Worm (Caenorhabditis elegans) whole organism, L4 larva: ENCODE measurements around the gene Y7A9D.1.

Experiments used
- Y105C5A.15 ChIP-seq: fragments of 200-800 bp; sonication (Bioruptor generic); IDR thresholded peaks from 2 replicates; pipeline ENCODE4 v1.3.6; 2022; ENCODE audit warnings: missing genetic modification characterization, missing compliant biosample characterization
- Y5F2A.4 ChIP-seq: fragments of 200-800 bp; sonication (Bioruptor generic); optimal IDR thresholded peaks from 2 replicates; lab custom pipeline; 2018; ENCODE audit warnings: mild to moderate bottlenecking, missing genetic modification characterization, missing compliant biosample characterization
- ZK546.5 ChIP-seq, 2 experiments: sonication (generic microtip); optimal IDR thresholded peaks; 2 replicates each; lab custom pipeline; 2017; ENCODE audit warnings: missing biosample characterization in 2 of 2, missing genetic modification characterization in 2 of 2
- aha-1 ChIP-seq: fragments of 150-350 bp; peaks from one replicate; lab custom pipeline; 2014; ENCODE audit warnings: missing biosample characterization, missing genetic modification characterization
- aly-2 ChIP-seq: sonication (generic microtip); optimal IDR thresholded peaks from 2 replicates; lab custom pipeline; 2018; ENCODE audit warnings: missing biosample characterization, missing genetic modification characterization
- ama-1 ChIP-seq: fragments of 150-350 bp; optimal IDR thresholded peaks from 2 replicates; lab custom pipeline; 2014; ENCODE audit warnings: inconsistent platforms, mixed read lengths
- attf-4 ChIP-seq: sonication (generic microtip); optimal IDR thresholded peaks from 3 replicates; lab custom pipeline; 2017; ENCODE audit warnings: missing biosample characterization, missing genetic modification characterization
- ceh-20 ChIP-seq: fragments of 200-800 bp; sonication (Bioruptor generic); IDR thresholded peaks from 2 replicates; pipeline ENCODE4 v1.3.6; 2022; ENCODE audit warnings: missing genetic modification reagents, missing genetic modification characterization, missing compliant biosample characterization
- ceh-32 ChIP-seq: sonication (generic microtip); optimal IDR thresholded peaks from 2 replicates; lab custom pipeline; 2016; ENCODE audit warnings: mild to moderate bottlenecking, missing genetic modification characterization, missing compliant biosample characterization; ENCODE audit not compliant: poor library complexity
- ceh-62 ChIP-seq: sonication (generic microtip); optimal IDR thresholded peaks from 2 replicates; lab custom pipeline; 2017; ENCODE audit warnings: missing biosample characterization, missing genetic modification characterization
- ces-1 ChIP-seq: fragments of 150-350 bp; sonication (generic microtip); optimal IDR thresholded peaks from 4 replicates; lab custom pipeline; 2014; ENCODE audit warnings: missing biosample characterization, missing genetic modification reagents, missing genetic modification characterization
- ctbp-1 ChIP-seq: fragments of 200-800 bp; sonication (Bioruptor generic); IDR thresholded peaks from 2 replicates; pipeline ENCODE4 v1.3.6; 2022; ENCODE audit warnings: missing genetic modification reagents, missing genetic modification characterization, missing compliant biosample characterization
- daf-16 ChIP-seq, 3 experiments: sonication (generic microtip); optimal IDR thresholded peaks; 2 replicates each; lab custom pipeline; 2016 to 2017; ENCODE audit warnings: missing genetic modification characterization in 3 of 3, missing genetic modification reagents in 3 of 3, mild to moderate bottlenecking in 2 of 3, missing compliant biosample characterization in 2 of 3, missing biosample characterization in 1 of 3, moderate library complexity in 1 of 3
- dmd-9 ChIP-seq: fragments of 200-800 bp; sonication (Bioruptor generic); IDR thresholded peaks from 2 replicates; pipeline ENCODE4 v1.3.6; 2022; ENCODE audit warnings: missing genetic modification reagents, missing genetic modification characterization, missing compliant biosample characterization
- duxl-1 ChIP-seq: sonication (generic microtip); optimal IDR thresholded peaks from 2 replicates; lab custom pipeline; 2016; ENCODE audit warnings: mild to moderate bottlenecking, missing genetic modification characterization, moderate library complexity, missing compliant biosample characterization; ENCODE audit not compliant: poor library complexity
- hmg-1.1 ChIP-seq: fragments of 200-800 bp; sonication (Bioruptor generic); IDR thresholded peaks from 2 replicates; pipeline ENCODE4 v1.3.6; 2022; ENCODE audit warnings: missing genetic modification reagents, missing genetic modification characterization, missing compliant biosample characterization
- lin-1 ChIP-seq: fragments of 200-800 bp; sonication (Bioruptor generic); IDR thresholded peaks from 2 replicates; pipeline ENCODE4 v1.3.6; 2022; ENCODE audit warnings: missing genetic modification reagents, missing genetic modification characterization, missing compliant biosample characterization
- lin-13 ChIP-seq: fragments of 150-350 bp; optimal IDR thresholded peaks from 2 replicates; lab custom pipeline; 2014; ENCODE audit warnings: missing biosample characterization, missing genetic modification reagents, missing genetic modification characterization
- lin-15B ChIP-seq: fragments of 150-350 bp; sonication (generic microtip); optimal IDR thresholded peaks from 3 replicates; lab custom pipeline; 2014; ENCODE audit warnings: missing biosample characterization, missing genetic modification characterization
- lir-3 ChIP-seq: sonication (generic microtip); optimal IDR thresholded peaks from 2 replicates; lab custom pipeline; 2016; ENCODE audit warnings: mild to moderate bottlenecking, missing genetic modification characterization, missing compliant biosample characterization
- lsy-2 ChIP-seq, 2 experiments: fragments of 150-350 bp in 1 of 2; sonication (generic microtip) in 1 of 2; optimal IDR thresholded peaks; 2 replicates each; lab custom pipeline; 2014 to 2017; ENCODE audit warnings: missing biosample characterization in 2 of 2, missing genetic modification characterization in 2 of 2
- madf-5 ChIP-seq, 2 experiments: fragments of 200-800 bp; sonication (Bioruptor generic); IDR thresholded peaks; 2 replicates each; pipeline ENCODE4 v1.3.6; 2022; ENCODE audit warnings: missing compliant biosample characterization in 2 of 2, missing genetic modification characterization in 2 of 2
- madf-9 ChIP-seq: fragments of 200-800 bp; sonication (Bioruptor generic); conservative IDR thresholded peaks from 2 replicates; pipeline ENCODE4 v1.3.6; 2022; ENCODE audit warnings: missing genetic modification reagents, missing genetic modification characterization, missing compliant biosample characterization
- mes-2 ChIP-seq: sonication (generic microtip); optimal IDR thresholded peaks from 2 replicates; lab custom pipeline; 2016; ENCODE audit warnings: missing genotype, mild to moderate bottlenecking, missing genetic modification characterization, missing compliant biosample characterization; ENCODE audit not compliant: poor library complexity, severe bottlenecking
- nhr-11 ChIP-seq: fragments of 150-350 bp; optimal IDR thresholded peaks from 2 replicates; lab custom pipeline; 2014; ENCODE audit warnings: missing biosample characterization, missing genetic modification characterization
- nhr-25 ChIP-seq: sonication (generic microtip); optimal IDR thresholded peaks from 2 replicates; lab custom pipeline; 2017; ENCODE audit warnings: missing genetic modification characterization, mild to moderate bottlenecking, missing compliant biosample characterization, antibody characterized with exemption, moderate library complexity, borderline replicate concordance; ENCODE audit not compliant: insufficient read depth
- nhr-41 ChIP-seq: fragments of 200-800 bp; sonication (Bioruptor generic); IDR thresholded peaks from 2 replicates; pipeline ENCODE4 v1.3.6; 2022; ENCODE audit warnings: missing genetic modification reagents, missing genetic modification characterization, missing compliant biosample characterization
- nhr-42 ChIP-seq: fragments of 200-800 bp; sonication (Bioruptor generic); IDR thresholded peaks from 2 replicates; pipeline ENCODE4 v1.3.6; 2022; ENCODE audit warnings: missing genetic modification characterization, missing compliant biosample characterization
- nhr-6 ChIP-seq: fragments of 150-350 bp; optimal IDR thresholded peaks from 2 replicates; lab custom pipeline; 2014; ENCODE audit warnings: missing biosample characterization, missing genetic modification characterization
- php-3 ChIP-seq: fragments of 200-800 bp; sonication (Bioruptor generic); IDR thresholded peaks from 2 replicates; pipeline ENCODE4 v1.3.6; 2022; ENCODE audit warnings: missing genetic modification reagents, missing genetic modification characterization, missing compliant biosample characterization
- saeg-2 ChIP-seq: fragments of 200-800 bp; sonication (Bioruptor generic); IDR thresholded peaks from 2 replicates; pipeline ENCODE4 v1.3.6; 2022; ENCODE audit warnings: missing genetic modification reagents, missing genetic modification characterization, missing compliant biosample characterization
- set-16 ChIP-seq: fragments of 200-800 bp; sonication (Bioruptor generic); IDR thresholded peaks from 2 replicates; pipeline ENCODE4 v1.3.6; 2022; ENCODE audit warnings: missing genetic modification reagents, missing genetic modification characterization, missing compliant biosample characterization
- snpc-1.2 ChIP-seq: fragments of 200-800 bp; sonication (Bioruptor generic); IDR thresholded peaks from 2 replicates; pipeline ENCODE4 v1.3.6; 2022; ENCODE audit warnings: missing genetic modification reagents, missing genetic modification characterization, missing compliant biosample characterization
- spr-3 ChIP-seq: fragments of 200-800 bp; sonication (Bioruptor generic); optimal IDR thresholded peaks from 2 replicates; lab custom pipeline; 2018; ENCODE audit warnings: mild to moderate bottlenecking, missing genetic modification characterization, missing compliant biosample characterization
- tra-1 ChIP-seq: fragments of 200-800 bp; sonication (Bioruptor generic); IDR thresholded peaks from 2 replicates; pipeline ENCODE4 v1.3.6; 2022; ENCODE audit warnings: missing genetic modification reagents, missing genetic modification characterization, missing compliant biosample characterization
- unc-130 ChIP-seq: sonication (generic microtip); optimal IDR thresholded peaks from 2 replicates; lab custom pipeline; 2016; ENCODE audit warnings: missing genetic modification reagents, missing genetic modification characterization, missing compliant biosample characterization
- unc-39 ChIP-seq: sonication (generic microtip); optimal IDR thresholded peaks from 2 replicates; lab custom pipeline; 2017; ENCODE audit warnings: missing biosample characterization, missing genetic modification characterization
- unc-62 ChIP-seq, 3 experiments: fragments of 150-350 bp in 1 of 3; sonication (generic microtip); optimal IDR thresholded peaks in 2 of 3; peaks in 1 of 3; 1 replicate in 1 of 3; 2 replicates in 2 of 3; lab custom pipeline; 2014 to 2017; ENCODE audit warnings: missing biosample characterization in 3 of 3, missing genetic modification characterization in 3 of 3, missing genetic modification reagents in 3 of 3, missing genotype in 1 of 3
- zfp-2 ChIP-seq: sonication (generic microtip); optimal IDR thresholded peaks from 2 replicates; lab custom pipeline; 2016; ENCODE audit warnings: mild to moderate bottlenecking, missing genetic modification characterization, missing compliant biosample characterization
- zip-11 ChIP-seq: fragments of 200-800 bp; sonication (Bioruptor generic); IDR thresholded peaks from 2 replicates; pipeline ENCODE4 v1.3.6; 2022; ENCODE audit warnings: missing genetic modification characterization, missing compliant biosample characterization

The Y7A9D.1 gene

ce11 chrIV:16388136-16388635 is 6.2 kb upstream of the Y7A9D.1 start (continued):
- peak; percentile 39; the same call in 1 of the 2 replicates for TF ChIP-seq ctbp-1

ce11 chrIV:16384665-16385064 is 2.6 kb upstream of the Y7A9D.1 start:
- TF ChIP-seq aly-2 (no peak), hmg-1.1 (GFP tag; lab: Robert Waterston, UW) (no peak), zip-11 (GFP tag; lab: Robert Waterston, UW) (no peak), duxl-1 (no peak), nhr-42 (no peak), snpc-1.2 (GFP tag; lab: Robert Waterston, UW) (peak; percentile 64; the same call in 1 of the 2 replicates), set-16 (peak; percentile 48), daf-16 (GFP tag; optimal IDR thresholded peaks at IDR 0.05; lab: Kevin White, UChicago) (no peak), daf-16 (tag; optimal IDR thresholded peaks at IDR 0.05; lab: Kevin White, UChicago) (no peak), Y105C5A.15 (GFP tag; lab: Robert Waterston, UW) (no peak), attf-4 (tag; lab: Kevin White, UChicago) (no peak), ama-1 (no peak), Y5F2A.4 (GFP tag; lab: Kevin White, UChicago) (no peak), lin-13 (no peak)

ce11 chrIV:16380937-16381336 is 1.1 kb downstream of the Y7A9D.1 start:
- TF ChIP-seq aly-2 (no peak), mes-2 (tag; lab: Kevin White, UChicago) (no peak), ceh-62 (tag; lab: Kevin White, UChicago) (no peak), lir-3 (tag; lab: Kevin White, UChicago) (no peak), attf-4 (tag; lab: Kevin White, UChicago) (no peak), tra-1 (GFP tag; lab: Robert Waterston, UW) (no peak), dmd-9 (GFP tag; lab: Robert Waterston, UW) (no peak), lin-15B (tag; lab: Kevin White, UChicago) (no peak), unc-130 (GFP tag; lab: Kevin White, UChicago) (no peak), lsy-2 (tag; optimal IDR thresholded peaks at IDR 0.05; lab: Kevin White, UChicago) (no peak), unc-39 (tag; lab: Kevin White, UChicago) (no peak), madf-5 (GFP tag; IDR thresholded peaks at IDR 0.05; lab: Robert Waterston, UW) (no peak), nhr-25 (tag; lab: Kevin White, UChicago) (no peak), madf-9 (GFP tag; lab: Robert Waterston, UW) (no peak), spr-3 (GFP tag; lab: Kevin White, UChicago) (no peak)

- TF ChIP-seq zfp-2 (tag; lab: Kevin White, UChicago) (no peak), ceh-62 (tag; lab: Kevin White, UChicago) (no peak), lin-1 (GFP tag; lab: Robert Waterston, UW) (no peak), ceh-32 (no peak), aha-1 (tag; lab: Kevin White, UChicago) (no peak), nhr-11 (tag; lab: Kevin White, UChicago) (no peak), nhr-6 (tag; lab: Kevin White, UChicago) (no peak), ces-1 (no peak), ZK546.5 (tag; optimal IDR thresholded peaks at IDR 0.05; lab: Kevin White, UChicago) (no peak), unc-62 (GFP tag; optimal IDR thresholded peaks at IDR 0.05 in 1 of 2; lab: Kevin White, UChicago) (no peak), unc-62 (tag; optimal IDR thresholded peaks at IDR 0.05; lab: Kevin White, UChicago) (no peak), php-3 (GFP tag; lab: Robert Waterston, UW) (no peak), saeg-2 (GFP tag; lab: Robert Waterston, UW) (no peak), nhr-25 (tag; lab: Kevin White, UChicago) (no peak), aly-2 (no peak), ceh-20 (GFP tag; lab: Robert Waterston, UW) (no peak), nhr-41 (GFP tag; lab: Robert Waterston, UW) (no peak)
These were observed 1.7 kb downstream of the Y7A9D.1 start for ce11 chrIV:16380278-16380677.
